Fruit fly (Drosophila melanogaster) whole organism, embryonic: ENCODE data around the gene CG3036.
A peak's percentile ranks its signal among the peaks of the same experiment; 100 is the strongest.

Experiments used
- ATbp ChIP-seq: fragments of 200-800 bp; sonication (Bioruptor generic); optimal IDR thresholded peaks from 2 replicates; lab custom pipeline; 2017; ENCODE audit warnings: missing biosample characterization, mild to moderate bottlenecking, missing genetic modification characterization, missing genetic modification reagents
- Blimp-1 ChIP-seq: fragments of 200-800 bp; sonication (Bioruptor generic); optimal IDR thresholded peaks from 3 replicates; lab custom pipeline; 2018; ENCODE audit warnings: missing biosample characterization, missing genetic modification characterization, mild to moderate bottlenecking, moderate library complexity, missing genetic modification reagents
- Bteb2 ChIP-seq: fragments of 200-800 bp; sonication (Bioruptor generic); optimal IDR thresholded peaks from 2 replicates; lab custom pipeline; 2016; ENCODE audit warnings: missing biosample characterization, missing genetic modification characterization
- CG11456 ChIP-seq: fragments of 200-800 bp; sonication (Bioruptor generic); IDR thresholded peaks from 3 replicates; pipeline ENCODE4 v1.3.6; 2022; ENCODE audit warnings: missing biosample characterization, missing genetic modification characterization
- CG11696 ChIP-seq: fragments of 200-800 bp; sonication (Bioruptor generic); IDR thresholded peaks from 2 replicates; pipeline ENCODE4 v1.3.6; 2022; ENCODE audit warnings: missing biosample characterization, missing genetic modification characterization
- CG12104 ChIP-seq: fragments of 200-800 bp; sonication (Bioruptor generic); optimal IDR thresholded peaks from 3 replicates; lab custom pipeline; 2016; ENCODE audit warnings: missing biosample characterization, missing genetic modification characterization
- CG15011 ChIP-seq: fragments of 200-800 bp; sonication (Bioruptor generic); optimal IDR thresholded peaks from 3 replicates; lab custom pipeline; 2018; ENCODE audit warnings: missing biosample characterization, mild to moderate bottlenecking, missing genetic modification characterization
- CG17568 ChIP-seq: fragments of 200-800 bp; sonication (Bioruptor generic); optimal IDR thresholded peaks from 2 replicates; lab custom pipeline; 2018; ENCODE audit warnings: missing biosample characterization, mild to moderate bottlenecking, missing genetic modification characterization, moderate library complexity
- CG1792 ChIP-seq: fragments of 200-800 bp; sonication (Bioruptor generic); optimal IDR thresholded peaks from 2 replicates; lab custom pipeline; 2016; ENCODE audit warnings: missing biosample characterization, missing genetic modification characterization
- CG18476 ChIP-seq: fragments of 200-800 bp; sonication (Bioruptor generic); optimal IDR thresholded peaks from 2 replicates; lab custom pipeline; 2016; ENCODE audit warnings: missing biosample characterization, mild to moderate bottlenecking, missing genetic modification characterization
- CG18764 ChIP-seq: fragments of 200-800 bp; sonication (Bioruptor generic); optimal IDR thresholded peaks from 3 replicates; lab custom pipeline; 2016; ENCODE audit warnings: missing biosample characterization, missing genetic modification characterization
- CG2202 ChIP-seq: fragments of 200-800 bp; sonication (Bioruptor generic); optimal IDR thresholded peaks from 2 replicates; lab custom pipeline; 2018; ENCODE audit warnings: missing biosample characterization, mild to moderate bottlenecking, missing genetic modification characterization
- CG30020 ChIP-seq: fragments of 200-800 bp; optimal IDR thresholded peaks from 2 replicates; lab custom pipeline; 2019; ENCODE audit warnings: missing biosample characterization, mild to moderate bottlenecking, missing genetic modification characterization, moderate library complexity
- CG3838 ChIP-seq: fragments of 200-800 bp; sonication (Bioruptor generic); optimal IDR thresholded peaks from 3 replicates; lab custom pipeline; 2016; ENCODE audit warnings: missing biosample characterization, missing genetic modification characterization
- CG3847 ChIP-seq: fragments of 200-800 bp; sonication (Bioruptor generic); IDR thresholded peaks from 2 replicates; pipeline ENCODE4 v1.3.6; 2022; ENCODE audit warnings: missing biosample characterization, missing genetic modification characterization
- CG6683 ChIP-seq: fragments of 200-800 bp; sonication (Bioruptor generic); optimal IDR thresholded peaks from 2 replicates; lab custom pipeline; 2017; ENCODE audit warnings: missing biosample characterization, mild to moderate bottlenecking, missing genetic modification characterization, missing genetic modification reagents
- CG7963 ChIP-seq: fragments of 200-800 bp; sonication (Bioruptor generic); IDR thresholded peaks from 3 replicates; pipeline ENCODE4 v1.3.6; 2022; ENCODE audit warnings: missing biosample characterization, missing genetic modification characterization; ENCODE audit not compliant: partially characterized antibody
- CG8290 ChIP-seq, 3 experiments: fragments of 200-800 bp; sonication (Bioruptor generic); optimal IDR thresholded peaks; 2 replicates each; lab custom pipeline; 2016 to 2019; ENCODE audit warnings: missing biosample characterization in 3 of 3, missing genetic modification characterization in 3 of 3, mild to moderate bottlenecking in 2 of 3, moderate library complexity in 1 of 3
- CG8924 ChIP-seq: fragments of 200-800 bp; optimal IDR thresholded peaks from 3 replicates; lab custom pipeline; 2019; ENCODE audit warnings: missing biosample characterization, mild to moderate bottlenecking, missing genetic modification characterization, moderate library complexity
- CkIIα-i1 ChIP-seq: fragments of 200-800 bp; sonication (Bioruptor generic); IDR thresholded peaks from 2 replicates; pipeline ENCODE4 v1.3.6; 2022; ENCODE audit warnings: missing biosample characterization, missing genetic modification characterization
- Dp ChIP-seq: fragments of 200-800 bp; sonication (Bioruptor generic); optimal IDR thresholded peaks from 2 replicates; lab custom pipeline; 2018; ENCODE audit warnings: missing biosample characterization, mild to moderate bottlenecking, missing genetic modification characterization, moderate library complexity
- Gsc ChIP-seq: fragments of 200-800 bp; sonication (Bioruptor generic); IDR thresholded peaks from 2 replicates; pipeline ENCODE4 v1.3.6; 2022; ENCODE audit warnings: missing biosample characterization, missing genetic modification characterization
- H2.0 ChIP-seq: fragments of 200-800 bp; sonication (Bioruptor generic); IDR thresholded peaks from 2 replicates; pipeline ENCODE4 v1.3.6; 2022; ENCODE audit warnings: missing biosample characterization, missing genetic modification characterization
- Mrtf ChIP-seq: fragments of 200-800 bp; sonication (Bioruptor generic); IDR thresholded peaks from 3 replicates; pipeline ENCODE4 v1.3.6; 2022; ENCODE audit warnings: missing biosample characterization, missing genetic modification characterization
- NC2α ChIP-seq: fragments of 200-800 bp; sonication (Bioruptor generic); optimal IDR thresholded peaks from 2 replicates; lab custom pipeline; 2016; ENCODE audit warnings: missing biosample characterization, missing genetic modification characterization
- NfI ChIP-seq: fragments of 200-800 bp; sonication (Bioruptor generic); optimal IDR thresholded peaks from 3 replicates; lab custom pipeline; 2018; ENCODE audit warnings: missing biosample characterization, mild to moderate bottlenecking, missing genetic modification characterization, moderate library complexity
- Poxn ChIP-seq: fragments of 200-800 bp; sonication (Bioruptor generic); IDR thresholded peaks from 2 replicates; pipeline ENCODE4 v1.3.6; 2022; ENCODE audit warnings: missing biosample characterization, missing genetic modification characterization
- Ravus ChIP-seq: fragments of 200-800 bp; sonication (Bioruptor generic); IDR thresholded peaks from 2 replicates; pipeline ENCODE4 v1.3.6; 2022; ENCODE audit warnings: missing biosample characterization, missing genetic modification characterization
- Xbp1 ChIP-seq: fragments of 200-800 bp; sonication (Bioruptor generic); optimal IDR thresholded peaks from 3 replicates; lab custom pipeline; 2016; ENCODE audit warnings: missing biosample characterization, mild to moderate bottlenecking, missing genetic modification characterization
- amos ChIP-seq: fragments of 200-800 bp; sonication (Bioruptor generic); IDR thresholded peaks from 2 replicates; pipeline ENCODE4 v1.3.6; 2022; ENCODE audit warnings: missing biosample characterization, missing genetic modification characterization; ENCODE audit not compliant: partially characterized antibody
- cwo ChIP-seq: fragments of 200-800 bp; sonication (Bioruptor generic); optimal IDR thresholded peaks from 3 replicates; lab custom pipeline; 2017; ENCODE audit warnings: missing biosample characterization, missing genetic modification characterization, mild to moderate bottlenecking, moderate library complexity, missing genetic modification reagents
- dysf ChIP-seq: fragments of 200-800 bp; sonication (Bioruptor generic); IDR thresholded peaks from 3 replicates; pipeline ENCODE4 v1.3.6; 2022; ENCODE audit warnings: missing biosample characterization, missing genetic modification characterization
- ewg ChIP-seq: fragments of 200-800 bp; sonication (Bioruptor generic); optimal IDR thresholded peaks from 3 replicates; lab custom pipeline; 2017; ENCODE audit warnings: mild to moderate bottlenecking, missing biosample characterization, missing genetic modification reagents, missing genetic modification characterization
- ftz-f1 ChIP-seq: fragments of 200-800 bp; sonication (Bioruptor generic); optimal IDR thresholded peaks from 2 replicates; lab custom pipeline; 2016; ENCODE audit warnings: missing biosample characterization, missing genetic modification characterization
- jumu ChIP-seq: fragments of 200-800 bp; sonication (Bioruptor generic); optimal IDR thresholded peaks from 3 replicates; lab custom pipeline; 2016; ENCODE audit warnings: missing biosample characterization, missing genetic modification characterization
- kah ChIP-seq: fragments of 200-800 bp; sonication (Bioruptor generic); optimal IDR thresholded peaks from 2 replicates; lab custom pipeline; 2018; ENCODE audit warnings: missing biosample characterization, mild to moderate bottlenecking, missing genetic modification characterization
- knrl ChIP-seq: fragments of 200-800 bp; sonication (Bioruptor generic); IDR thresholded peaks from 3 replicates; pipeline ENCODE4 v1.3.6; 2022; ENCODE audit warnings: missing biosample characterization, missing genetic modification characterization; ENCODE audit not compliant: partially characterized antibody
- lmd ChIP-seq: fragments of 200-800 bp; sonication (Bioruptor generic); IDR thresholded peaks from 2 replicates; pipeline ENCODE4 v1.3.6; 2022; ENCODE audit warnings: missing biosample characterization, missing genetic modification characterization
- nau ChIP-seq: fragments of 200-800 bp; sonication (Bioruptor generic); optimal IDR thresholded peaks from 3 replicates; lab custom pipeline; 2017; ENCODE audit warnings: missing biosample characterization, mild to moderate bottlenecking, missing genetic modification characterization, missing genetic modification reagents
- peb ChIP-seq: fragments of 200-800 bp; sonication (Bioruptor generic); IDR thresholded peaks from 2 replicates; pipeline ENCODE4 v1.3.6; 2022; ENCODE audit warnings: missing biosample characterization, missing genetic modification characterization
- pfk ChIP-seq: fragments of 200-800 bp; sonication (Bioruptor generic); optimal IDR thresholded peaks from 2 replicates; lab custom pipeline; 2018; ENCODE audit warnings: missing biosample characterization, mild to moderate bottlenecking, missing genetic modification characterization, moderate library complexity
- prd ChIP-seq, 3 experiments: fragments of >200 bp in 2 of 3; fragments of 200-800 bp in 1 of 3; sonication (Bioruptor generic) in 1 of 3; optimal IDR thresholded peaks in 2 of 3; IDR thresholded peaks in 1 of 3; 2 replicates in 2 of 3; 3 replicates in 1 of 3; pipeline versions ENCODE4 v1.3.6 to Lab custom; 2017 to 2022; ENCODE audit warnings: missing biosample characterization in 1 of 3, missing genetic modification characterization in 1 of 3
- pros ChIP-seq: fragments of 200-800 bp; sonication (Bioruptor generic); optimal IDR thresholded peaks from 3 replicates; lab custom pipeline; 2019; ENCODE audit warnings: missing biosample characterization, mild to moderate bottlenecking, missing genetic modification characterization, moderate library complexity
- ro ChIP-seq: fragments of 200-800 bp; sonication (Bioruptor generic); IDR thresholded peaks from 2 replicates; pipeline ENCODE4 v1.3.6; 2022; ENCODE audit warnings: missing biosample characterization, missing genetic modification characterization
- run ChIP-seq: fragments of 200-800 bp; sonication (Bioruptor generic); optimal IDR thresholded peaks from 3 replicates; lab custom pipeline; 2018; ENCODE audit warnings: missing biosample characterization, mild to moderate bottlenecking, missing genetic modification characterization
- shn ChIP-seq: fragments of 200-800 bp; sonication (Bioruptor generic); optimal IDR thresholded peaks from 3 replicates; lab custom pipeline; 2016; ENCODE audit warnings: missing biosample characterization, missing genetic modification characterization
- slbo ChIP-seq: fragments of 200-800 bp; sonication (Bioruptor generic); IDR thresholded peaks from 2 replicates; pipeline ENCODE4 v1.3.6; 2022; ENCODE audit warnings: missing biosample characterization, missing genetic modification characterization
- tll ChIP-seq, 2 experiments: fragments of 200-800 bp in 1 of 2; fragments of >200 bp in 1 of 2; sonication (Bioruptor generic) in 1 of 2; optimal IDR thresholded peaks; 2 replicates each; lab custom pipeline; 2017 to 2019; ENCODE audit warnings: missing biosample characterization in 2 of 2, missing genetic modification characterization in 2 of 2, mild to moderate bottlenecking in 1 of 2, moderate library complexity in 1 of 2
- unpg ChIP-seq: fragments of 200-800 bp; sonication (Bioruptor generic); optimal IDR thresholded peaks from 3 replicates; lab custom pipeline; 2018; ENCODE audit warnings: missing biosample characterization, mild to moderate bottlenecking, missing genetic modification characterization, moderate library complexity

Gene CG3036

dm6 chr2L:4850356-4850755 lies 41.6 kb upstream of the CG3036 start, which contains the start of the genes mRpS2 and Mon1 (continued):
- TF ChIP-seq NC2α (GFP tag; lab: Kevin White, UChicago) (peak; percentile 6), H2.0 (GFP tag; lab: Robert Waterston, UW) (peak; percentile 95), run (tag; lab: Kevin White, UChicago) (peak; percentile 79), CG18764 (GFP tag; lab: Kevin White, UChicago) (peak; percentile 95), CG30020 (peak; percentile 81), kah (GFP tag; lab: Kevin White, UChicago) (peak; percentile 70), Poxn (peak; percentile 82), CkIIα-i1 (GFP tag; lab: Robert Waterston, UW) (peak; percentile 67; the same call in 1 of the 2 replicates), knrl (no peak), tll (GFP tag; optimal IDR thresholded peaks at IDR 0.05; lab: Kevin White, UChicago) (no peak), pfk (peak; percentile 27), CG17568 (GFP tag; lab: Kevin White, UChicago) (peak; percentile 90), prd (optimal IDR thresholded peaks at IDR 0.05; lab: Kevin White, UChicago) (no peak), prd (GFP tag; IDR thresholded peaks at IDR 0.05; lab: Robert Waterston, UW) (peak; percentile 97), peb (GFP tag; lab: Robert Waterston, UW) (peak; percentile 86), Mrtf (GFP tag; lab: Robert Waterston, UW) (peak; percentile 86), amos (no peak), CG3838 (GFP tag; lab: Kevin White, UChicago) (peak; percentile 70), ftz-f1 (GFP tag; lab: Kevin White, UChicago) (peak; percentile 61), pros (GFP tag; lab: Kevin White, UChicago) (no peak), CG11456 (GFP tag; lab: Robert Waterston, UW) (peak; percentile 97), Xbp1 (GFP tag; lab: Kevin White, UChicago) (peak; percentile 96), CG8924 (peak; percentile 96), Gsc (peak; percentile 62), CG6683 (peak; percentile 91), Ravus (GFP tag; lab: Robert Waterston, UW) (peak; percentile 88), jumu (GFP tag; lab: Kevin White, UChicago) (peak; percentile 60), dysf (GFP tag; lab: Robert Waterston, UW) (peak; percentile 94), CG3847 (GFP tag; lab: Robert Waterston, UW) (peak; percentile 96), CG8290 (GFP tag; optimal IDR thresholded peaks at IDR 0.05; lab: Kevin White, UChicago) (peak; percentile 89), CG8290 (tag; optimal IDR thresholded peaks at IDR 0.05; lab: Kevin White, UChicago) (peak; percentile 79 to 90), CG18476 (GFP tag; lab: Kevin White, UChicago) (peak; percentile 88), Blimp-1 (GFP tag; lab: Kevin White, UChicago) (peak; percentile 95), CG2202 (peak; percentile 85), NfI (GFP tag; lab: Kevin White, UChicago) (peak; percentile 95), Dp (GFP tag; lab: Kevin White, UChicago) (peak; percentile 10), CG12104 (peak; percentile 92), cwo (peak; percentile 91), Bteb2 (peak; percentile 70), CG15011 (GFP tag; lab: Kevin White, UChicago) (no peak), CG11696 (peak; percentile 93), ewg (peak; percentile 88), ro (GFP tag; lab: Robert Waterston, UW) (peak; percentile 85), shn (GFP tag; lab: Kevin White, UChicago) (peak; percentile 57), nau (no peak), CG7963 (GFP tag; lab: Robert Waterston, UW) (no peak), unpg (GFP tag; lab: Kevin White, UChicago) (peak; percentile 95), CG1792 (GFP tag; lab: Kevin White, UChicago) (peak; percentile 59), lmd (GFP tag; lab: Robert Waterston, UW) (peak; percentile 94), slbo (GFP tag; lab: Robert Waterston, UW) (peak; percentile 98), ATbp (GFP tag; lab: Kevin White, UChicago) (peak; percentile 89)
